Worm (Caenorhabditis elegans): ENCODE data around the gene nspb-2.

ce11 chrIV:6623390-6623789 lies 31.9 kb downstream of the nspb-2 start, which contains the start of gene C01B10.44:
- TF ChIP-seq vab-15 (tag; optimal IDR thresholded peaks at IDR 0.05) (no peak), swsn-7 (tag; optimal IDR thresholded peaks at IDR 0.05) (no peak), dpl-1 (GFP tag; optimal IDR thresholded peaks at IDR 0.05) (no peak), tbx-2 (tag; optimal IDR thresholded peaks at IDR 0.05) (no peak), unc-86 (tag; optimal IDR thresholded peaks at IDR 0.05) (no peak), nhr-76 (tag; optimal IDR thresholded peaks at IDR 0.05) (no peak), elt-2 (tag; optimal IDR thresholded peaks at IDR 0.05) (no peak)
